Fruit fly (Drosophila melanogaster) whole organism: ENCODE data around the gene Naa20B.

Source experiments
- CG8478 ChIP-seq: fragments of >200 bp; optimal IDR thresholded peaks from 2 replicates; lab custom pipeline; 2018; ENCODE audit warnings: inconsistent platforms
- Dll ChIP-seq: fragments of >200 bp; optimal IDR thresholded peaks from 2 replicates; lab custom pipeline; 2017
- EcR ChIP-seq, 2 experiments: fragments of >200 bp; optimal IDR thresholded peaks; 2 replicates each; lab custom pipeline; 2017; ENCODE audit warnings: missing biosample characterization in 2 of 2, missing genetic modification characterization in 2 of 2, missing genetic modification reagents in 2 of 2
- pan ChIP-seq: fragments of >200 bp; optimal IDR thresholded peaks from 2 replicates; lab custom pipeline; 2017
- psq ChIP-seq: fragments of >200 bp; optimal IDR thresholded peaks from 2 replicates; lab custom pipeline; 2017
- usp ChIP-seq: fragments of >200 bp; optimal IDR thresholded peaks from 2 replicates; lab custom pipeline; 2017; ENCODE audit warnings: missing biosample characterization, missing genetic modification characterization, mixed read lengths

Naa20B gene

DNA sequence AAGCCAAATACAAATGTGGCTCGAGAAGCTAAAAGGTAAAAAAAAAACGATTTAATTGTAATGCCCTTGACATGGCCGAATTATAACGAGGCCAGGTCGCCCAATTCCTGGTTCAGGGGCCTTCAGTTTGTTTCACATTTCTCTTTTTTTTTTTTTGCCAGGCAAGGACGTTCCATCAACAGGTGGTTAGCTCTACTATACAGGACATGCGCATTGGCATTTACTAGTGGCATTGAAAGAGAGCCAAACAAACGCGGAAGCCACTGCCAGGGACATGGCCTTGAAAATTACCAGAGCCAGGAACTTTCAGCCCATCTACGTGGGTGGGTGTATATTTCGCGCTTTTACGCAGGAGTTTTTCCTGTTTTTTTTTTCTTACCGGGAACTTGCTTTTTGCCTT lies 28.5 kb downstream of the Naa20B start:
- no peak for TF ChIP-seq EcR (GFP tag; optimal IDR thresholded peaks at IDR 0.05; lab: Kevin White, UChicago)
- TF ChIP-seq usp = no peak
- no peak for TF ChIP-seq Dll
- no peak for TF ChIP-seq CG8478 (lab: Kevin White, UChicago)
- no peak for TF ChIP-seq pan (lab: Kevin White, UChicago)
- no peak for TF ChIP-seq psq

DNA sequence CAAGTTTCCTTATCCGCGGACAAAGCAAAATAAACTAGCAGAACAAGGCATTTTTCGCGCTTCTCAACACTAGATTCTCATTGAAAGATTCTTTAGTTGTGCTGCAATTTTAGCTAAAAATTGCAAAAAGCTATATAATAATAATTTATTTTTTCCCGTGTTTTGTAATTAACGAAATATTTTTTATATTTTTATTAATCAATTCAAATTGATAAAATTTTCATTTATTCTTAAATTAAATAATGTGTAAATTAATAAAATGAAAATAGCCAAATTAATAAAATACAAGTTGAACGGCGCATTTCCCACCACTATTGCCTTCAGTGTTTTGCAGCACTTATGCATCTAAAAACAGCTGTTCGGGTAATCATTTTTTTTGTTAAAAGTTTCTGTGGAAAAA lies 29.2 kb downstream of the Naa20B start, which contains the start of the genes Drep4 and Uvrag:
TSS of gene Drep4 (minus strand) at position 7 of the 400 bp plus-strand sequence.
TSS of gene Uvrag (plus strand) at position 322 of the 400 bp plus-strand sequence.
- TF ChIP-seq pan (lab: Kevin White, UChicago) = no peak
- no peak for TF ChIP-seq psq
- TF ChIP-seq usp = no peak
- no peak for TF ChIP-seq Dll
- no peak for TF ChIP-seq CG8478 (lab: Kevin White, UChicago)

DNA sequence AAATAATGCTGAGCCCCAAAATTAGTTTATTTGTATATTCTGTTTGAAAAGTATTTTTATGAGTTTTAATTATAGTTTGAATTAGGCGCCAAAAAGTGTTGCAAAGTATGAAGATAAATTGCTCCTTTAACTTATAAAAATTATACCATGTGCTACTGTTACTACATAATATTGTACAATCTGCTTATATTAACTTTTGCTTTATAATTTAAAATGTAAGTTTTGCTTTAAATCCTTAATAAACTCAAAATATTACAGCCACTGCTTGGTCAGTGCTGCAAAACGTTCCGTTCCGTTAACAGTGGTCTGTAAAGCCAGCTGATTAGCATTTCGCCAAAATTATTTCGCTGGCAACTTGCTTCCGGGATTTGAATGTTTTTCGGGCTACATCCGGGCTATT lies 32.4 kb downstream of the Naa20B start, which contains the start of gene CG31729:
TSS of gene CG31729 (plus strand) at position 309 of the 400 bp plus-strand sequence.
- no peak for TF ChIP-seq pan (lab: Kevin White, UChicago)
- TF ChIP-seq CG8478 (lab: Kevin White, UChicago) = no peak
- no peak for TF ChIP-seq EcR (GFP tag; optimal IDR thresholded peaks at IDR 0.05; lab: Kevin White, UChicago)
- TF ChIP-seq usp = no peak
- no peak for TF ChIP-seq Dll

DNA sequence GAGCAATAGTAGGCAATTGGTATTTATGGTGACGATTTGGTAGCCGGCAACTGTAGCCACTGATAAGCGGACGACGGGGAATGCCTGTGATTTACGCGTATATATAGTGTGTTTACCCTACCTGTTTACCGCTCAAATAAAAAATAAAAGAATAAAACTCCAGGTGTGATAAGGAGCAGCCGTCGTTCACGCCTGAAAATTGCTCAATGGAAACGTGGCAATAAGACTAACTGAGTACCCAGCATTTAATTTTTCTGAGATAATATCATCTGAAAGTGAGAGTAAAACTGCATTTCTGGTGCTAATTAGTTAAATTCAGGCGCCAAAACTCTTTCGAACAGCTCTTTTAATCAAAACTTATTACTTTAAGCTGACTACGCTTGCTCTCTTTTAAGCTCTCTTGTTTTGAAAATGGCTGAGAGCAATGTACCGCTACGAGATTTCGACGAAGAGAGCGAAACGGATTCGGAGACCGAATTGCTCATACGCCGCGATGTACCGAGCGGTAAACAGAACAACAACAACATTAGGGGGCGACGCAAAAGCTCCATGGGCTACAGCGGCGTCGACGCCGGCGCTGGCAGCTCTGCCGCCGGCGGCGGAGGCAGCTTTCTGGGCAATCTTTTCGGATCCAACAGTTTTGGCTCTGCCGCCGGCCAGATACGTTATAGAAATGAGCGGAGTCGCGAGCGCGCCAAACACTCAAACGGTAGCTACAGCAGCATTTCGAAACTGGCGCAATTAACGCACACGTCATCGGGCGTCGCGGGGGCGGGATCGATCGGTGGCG lies 33.2 kb downstream of the Naa20B start:
- TF ChIP-seq CG8478 (lab: Kevin White, UChicago) (no peak), EcR (GFP tag; optimal IDR thresholded peaks at IDR 0.05; lab: Kevin White, UChicago) (no peak), Dll (peak; percentile 57)

DNA sequence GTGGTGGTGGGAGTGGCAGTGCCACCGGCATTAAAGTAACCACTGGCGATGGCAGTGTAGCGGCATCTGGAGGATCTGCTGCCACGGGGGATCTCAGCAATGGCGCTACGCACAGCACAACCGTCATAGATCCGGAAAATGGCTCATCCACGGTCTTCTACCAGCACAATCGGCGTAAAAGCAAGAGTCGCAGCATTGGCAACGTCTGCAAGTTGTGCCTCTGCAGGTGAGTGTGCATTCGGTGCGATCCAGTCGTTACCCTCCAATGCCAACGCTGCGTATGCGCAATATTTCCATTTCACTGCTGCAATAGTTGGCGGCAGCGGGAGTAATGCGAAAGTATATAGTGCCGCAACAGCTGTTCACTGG lies 33.8 kb downstream of the Naa20B start:
- TF ChIP-seq psq = no peak
- TF ChIP-seq Dll = no peak
- no peak for TF ChIP-seq EcR (GFP tag; optimal IDR thresholded peaks at IDR 0.05; lab: Kevin White, UChicago)
- TF ChIP-seq usp = no peak
- TF ChIP-seq CG8478 (lab: Kevin White, UChicago) = no peak
- TF ChIP-seq pan (lab: Kevin White, UChicago) = no peak

DNA sequence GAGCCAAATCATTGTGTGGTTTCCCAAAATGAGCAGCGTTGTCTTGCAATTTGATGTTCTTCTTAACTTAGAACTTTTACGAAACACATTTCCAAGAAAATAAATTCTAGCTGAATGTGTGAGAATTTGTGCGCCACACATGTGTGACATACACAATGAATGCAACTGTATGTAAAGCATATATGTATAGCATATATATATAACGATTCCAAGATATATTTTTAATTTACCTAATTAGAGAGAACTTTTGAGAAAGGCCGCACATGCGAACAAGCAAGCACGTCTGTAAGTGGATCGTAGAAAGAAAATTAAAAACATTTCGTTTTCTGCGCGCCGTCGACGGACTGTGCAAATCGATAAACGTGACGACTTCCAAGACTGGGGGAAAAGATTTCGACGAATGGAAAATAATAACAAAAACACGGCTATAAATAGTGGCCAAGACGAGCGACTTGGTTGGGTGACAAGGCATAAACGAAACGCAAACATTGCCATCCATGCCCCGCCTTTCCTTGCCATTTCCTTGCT lies 34.7 kb downstream of the Naa20B start:
- no peak for TF ChIP-seq usp
- TF ChIP-seq pan (lab: Kevin White, UChicago) = no peak
- no peak for TF ChIP-seq EcR (GFP tag; optimal IDR thresholded peaks at IDR 0.05; lab: Kevin White, UChicago)
- TF ChIP-seq Dll = no peak

DNA sequence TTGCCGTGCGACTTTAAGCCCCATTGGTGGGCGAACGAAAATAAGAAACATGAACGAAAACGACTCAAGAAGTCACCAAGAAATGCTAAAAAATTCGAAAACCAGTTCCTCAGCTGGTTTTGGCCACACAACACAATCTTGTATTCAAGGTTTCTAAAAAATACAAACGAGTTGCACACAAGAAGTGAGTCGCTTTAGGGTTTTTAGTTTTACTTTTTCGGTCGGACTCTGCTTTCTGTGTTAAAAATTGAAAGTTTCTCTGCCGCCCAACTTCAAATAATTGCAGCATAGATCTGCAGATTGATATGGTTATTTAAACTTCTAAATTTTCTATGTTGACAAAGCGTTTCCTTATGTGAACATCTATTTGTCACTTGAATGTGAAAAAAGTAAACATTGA lies 35.3 kb downstream of the Naa20B start, which contains the start of gene CG16824:
TSS of gene CG16824 (plus strand) at position 384 of the 400 bp plus-strand sequence.
- TF ChIP-seq EcR (GFP tag; optimal IDR thresholded peaks at IDR 0.05; lab: Kevin White, UChicago) (no peak), psq (no peak), pan (lab: Kevin White, UChicago) (no peak), usp (no peak), Dll (no peak), CG8478 (lab: Kevin White, UChicago) (no peak)

DNA sequence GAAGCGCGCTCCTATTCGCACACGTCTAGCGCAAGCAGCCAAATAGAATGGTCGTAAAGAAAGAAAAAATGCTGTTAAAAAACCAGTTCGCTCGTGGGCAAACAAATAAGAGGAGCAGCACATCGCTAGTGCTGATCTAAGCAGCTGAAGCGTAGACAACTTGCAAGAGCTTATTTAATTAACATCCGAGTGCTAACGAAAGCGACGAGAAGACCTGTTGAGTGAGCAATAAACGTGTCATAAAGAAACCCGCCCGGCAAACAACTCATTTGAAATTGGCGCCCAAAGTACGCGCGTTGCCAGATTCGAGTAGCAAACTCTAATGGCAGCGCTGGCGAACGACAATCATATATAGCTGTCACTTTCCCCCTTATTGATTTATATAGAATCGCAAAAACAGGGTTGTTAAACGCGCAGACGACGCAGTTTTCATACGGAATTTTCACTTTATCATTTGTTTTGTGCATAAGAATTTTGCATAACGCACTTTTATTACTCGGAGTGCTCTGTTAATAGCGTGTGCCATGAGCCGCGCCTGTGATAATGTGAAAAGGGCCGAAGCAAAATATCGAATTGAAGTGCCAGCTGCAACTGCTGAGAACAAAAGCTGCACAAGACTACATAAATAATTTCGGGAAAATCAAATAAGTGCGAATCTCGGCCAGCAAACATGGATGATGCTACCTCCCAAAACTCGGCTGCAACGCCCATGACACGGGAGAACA lies 38.9 kb downstream of the Naa20B start:
- TF ChIP-seq pan (lab: Kevin White, UChicago) = no peak

DNA sequence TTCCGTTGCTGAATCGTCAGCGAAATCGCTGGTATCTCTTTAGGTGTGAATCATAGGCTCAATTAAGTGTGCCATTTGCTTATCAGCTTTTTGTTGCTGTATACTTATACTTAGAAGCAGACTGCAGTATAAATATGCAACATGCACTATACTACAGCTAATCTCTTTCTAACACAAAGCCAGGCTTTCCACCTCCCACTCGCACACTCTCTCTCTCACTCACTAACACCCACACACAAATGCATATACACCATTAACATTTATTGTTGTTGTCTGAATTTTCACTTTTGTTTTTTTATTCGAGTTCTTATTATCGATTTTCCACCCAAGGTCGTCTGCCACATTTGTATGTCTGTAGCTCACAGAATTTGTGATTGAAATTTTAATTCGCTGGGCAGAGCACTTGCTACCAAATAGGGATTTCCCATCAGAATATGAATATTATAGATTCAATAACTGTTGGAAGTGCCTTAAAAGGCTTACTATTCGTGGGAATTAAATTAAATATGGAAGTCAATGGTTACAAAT lies 39.5 kb downstream of the Naa20B start:
- no peak for TF ChIP-seq CG8478 (lab: Kevin White, UChicago)
- TF ChIP-seq Dll = no peak
- no peak for TF ChIP-seq EcR (GFP tag; optimal IDR thresholded peaks at IDR 0.05; lab: Kevin White, UChicago)
- no peak for TF ChIP-seq psq
- no peak for TF ChIP-seq pan (lab: Kevin White, UChicago)
- no peak for TF ChIP-seq usp

DNA sequence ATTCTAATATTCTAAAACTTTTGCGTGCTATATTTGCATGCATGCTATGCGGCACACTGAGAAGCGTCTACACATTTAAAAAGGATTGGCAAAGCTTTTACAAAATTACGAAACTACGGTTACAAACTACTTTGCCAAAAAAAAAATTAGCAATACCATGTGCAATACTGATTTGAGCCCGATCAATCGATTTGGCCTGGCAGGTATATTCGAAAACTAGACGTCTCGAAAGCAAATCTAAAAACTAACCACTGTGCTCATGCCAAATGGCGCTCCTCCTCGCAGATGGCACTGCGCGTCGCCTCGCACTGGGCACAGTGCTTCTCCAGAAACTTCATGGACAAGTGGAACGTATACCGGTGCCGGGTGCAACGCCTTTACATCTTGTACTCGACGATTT lies 47.2 kb downstream of the Naa20B start, which contains the start of gene CG16825:
TSS of gene CG16825 (plus strand) at position 301 of the 400 bp plus-strand sequence.
- TF ChIP-seq EcR (GFP tag; optimal IDR thresholded peaks at IDR 0.05; lab: Kevin White, UChicago) (no peak), Dll (no peak), usp (no peak), CG8478 (lab: Kevin White, UChicago) (no peak), pan (lab: Kevin White, UChicago) (no peak), psq (no peak)

DNA sequence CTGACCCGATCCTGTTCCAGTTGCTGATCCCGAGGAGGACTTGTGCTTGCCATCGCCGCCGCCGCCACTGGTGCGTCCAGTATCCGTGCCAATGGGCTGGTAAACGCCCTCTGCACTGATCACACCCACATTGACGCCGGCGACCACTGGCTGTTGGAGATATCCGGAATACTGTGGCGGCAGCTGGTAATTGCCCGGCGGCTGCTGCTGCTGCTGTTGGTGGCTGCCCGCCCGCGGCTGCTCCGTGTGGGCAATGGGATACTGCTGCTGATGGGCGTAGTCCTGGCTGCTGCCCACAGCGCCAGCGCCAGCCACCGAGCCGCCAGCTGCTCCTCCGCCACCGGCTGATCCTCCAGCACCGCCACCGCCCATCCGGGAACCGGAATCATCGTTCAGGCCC lies 47.7 kb downstream of the Naa20B start:
- TF ChIP-seq psq (no peak), EcR (GFP tag; optimal IDR thresholded peaks at IDR 0.05; lab: Kevin White, UChicago) (no peak)

DNA sequence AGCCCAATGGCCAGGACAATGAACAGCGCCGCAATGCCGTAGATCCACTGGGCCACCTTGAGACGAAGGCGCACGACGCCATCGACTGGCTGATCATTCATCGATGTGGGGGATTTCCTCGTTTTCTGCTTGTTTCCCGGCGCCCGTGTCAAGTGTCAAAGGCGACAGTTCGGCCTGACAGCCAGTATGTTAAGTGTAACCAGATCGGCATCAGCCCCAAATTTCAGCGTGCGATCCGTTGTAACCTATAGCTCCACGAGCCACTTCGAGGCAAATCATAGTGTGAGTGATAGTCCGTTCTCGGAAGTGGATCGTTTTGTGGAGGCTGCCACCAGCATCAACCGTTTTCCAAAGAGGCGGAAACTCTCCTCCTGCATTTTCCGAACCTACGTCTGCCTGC lies 49.4 kb downstream of the Naa20B start, which contains the start of gene CG43779:
TSS of gene CG43779 (minus strand) at position 101 of the 400 bp plus-strand sequence.
- TF ChIP-seq CG8478 (lab: Kevin White, UChicago) = no peak
- no peak for TF ChIP-seq pan (lab: Kevin White, UChicago)
- TF ChIP-seq usp = no peak
- no peak for TF ChIP-seq Dll
- no peak for TF ChIP-seq EcR (GFP tag; optimal IDR thresholded peaks at IDR 0.05; lab: Kevin White, UChicago)
